Worm (Caenorhabditis elegans): ENCODE results near the gene srbc-40.

ce11 chrV:676090-676489 lies 43.5 kb downstream of the srbc-40 start:
- TF ChIP-seq tra-4 (tag; optimal IDR thresholded peaks at IDR 0.05) (no peak), ets-7 (tag; optimal IDR thresholded peaks at IDR 0.05) (no peak), ama-1 (optimal IDR thresholded peaks at IDR 0.05) (no peak)

Data from whole organism, early embryonic.